Worm (Caenorhabditis elegans) whole organism, L3 larva: ENCODE results near the gene C42C1.8.

Experiments used
- ama-1 ChIP-seq: fragments of 150-350 bp; optimal IDR thresholded peaks from 2 replicates; lab custom pipeline; 2018
- elt-3 ChIP-seq, 3 experiments: fragments of 150-350 bp in 1 of 3; sonication (generic microtip) in 2 of 3; optimal IDR thresholded peaks; 2 replicates in 2 of 3; 4 replicates in 1 of 3; lab custom pipeline; 2014 to 2017; ENCODE audit warnings: missing biosample characterization in 3 of 3, missing genetic modification characterization in 3 of 3

- TF ChIP-seq elt-3 (tag; optimal IDR thresholded peaks at IDR 0.05; lab: Kevin White, UChicago): no peak
- TF ChIP-seq ama-1 (lab: Kevin White, UChicago): no peak
Observed at ce11 chrIV:12287628-12288027, 3.2 kb upstream of the C42C1.8 start, which contains the start of gene erl-1.
